2 fruit fly cellular contexts compared by ENCODE assay signal in genomic region chrX:7422577-7422976, dm6.
A peak's percentile ranks its signal among the peaks of the same experiment; 100 is the strongest.
TF ChIP-seq lines count a peak whose summit lies in the region.

No protein-coding gene starts in this region.

- TF ChIP-seq CTCF in S2 (optimal IDR thresholded peaks at IDR 0.05; lab: Kevin White, UChicago) = peak; percentile 55 to 58
- TF ChIP-seq CTCF in whole organism, embryonic (GFP tag; optimal IDR thresholded peaks at IDR 0.05; lab: Kevin White, UChicago) = peak; percentile 61

TF ChIP-seq in whole organism, embryonic, 481 proteins besides CTCF, POLR2A, EP300 and RAD21:
- TF ChIP-seq Six4 (GFP tag; optimal IDR thresholded peaks at IDR 0.05; lab: Kevin White, UChicago) = no peak
- TF ChIP-seq CG30431 (GFP tag; optimal IDR thresholded peaks at IDR 0.05; lab: Kevin White, UChicago) = no peak
- TF ChIP-seq Myb (GFP tag; optimal IDR thresholded peaks at IDR 0.05; lab: Kevin White, UChicago) = no peak
- no peak for TF ChIP-seq CG2712 (tag; optimal IDR thresholded peaks at IDR 0.05; lab: Kevin White, UChicago)
- TF ChIP-seq eve (GFP tag; optimal IDR thresholded peaks at IDR 0.05; lab: Kevin White, UChicago) = no peak
- no peak for TF ChIP-seq CG12155 (GFP tag; optimal IDR thresholded peaks at IDR 0.05; lab: Kevin White, UChicago)
- TF ChIP-seq HLHmδ (GFP tag; optimal IDR thresholded peaks at IDR 0.05; lab: Kevin White, UChicago) = no peak
- TF ChIP-seq CG10321 (GFP tag; IDR thresholded peaks at IDR 0.05; lab: Robert Waterston, UW) = no peak
- no peak for TF ChIP-seq D (optimal IDR thresholded peaks at IDR 0.05; lab: Kevin White, UChicago)
- no peak for TF ChIP-seq D (GFP tag; optimal IDR thresholded peaks at IDR 0.05; lab: Kevin White, UChicago)
- TF ChIP-seq CG34422 (GFP tag; IDR thresholded peaks at IDR 0.05; lab: Robert Waterston, UW) = no peak
